Worm (Caenorhabditis elegans) whole organism, L4 larva: ENCODE measurements around the gene lon-3.

Experiments used
- F44E2.7 ChIP-seq: fragments of 200-800 bp; sonication (Bioruptor generic); IDR thresholded peaks from 2 replicates; pipeline ENCODE4 v2.1.2; 2022; ENCODE audit warnings: missing genetic modification characterization, missing compliant biosample characterization
- ZK546.5 ChIP-seq, 2 experiments: sonication (generic microtip); optimal IDR thresholded peaks; 2 replicates each; lab custom pipeline; 2017; ENCODE audit warnings: missing biosample characterization in 2 of 2, missing genetic modification characterization in 2 of 2
- ceh-20 ChIP-seq: fragments of 200-800 bp; sonication (Bioruptor generic); IDR thresholded peaks from 2 replicates; pipeline ENCODE4 v1.3.6; 2022; ENCODE audit warnings: missing genetic modification reagents, missing genetic modification characterization, missing compliant biosample characterization
- ceh-32 ChIP-seq: sonication (generic microtip); optimal IDR thresholded peaks from 2 replicates; lab custom pipeline; 2016; ENCODE audit warnings: mild to moderate bottlenecking, missing genetic modification characterization, missing compliant biosample characterization; ENCODE audit not compliant: poor library complexity
- ces-1 ChIP-seq: fragments of 150-350 bp; sonication (generic microtip); optimal IDR thresholded peaks from 4 replicates; lab custom pipeline; 2014; ENCODE audit warnings: missing biosample characterization, missing genetic modification reagents, missing genetic modification characterization
- ctbp-1 ChIP-seq: fragments of 200-800 bp; sonication (Bioruptor generic); IDR thresholded peaks from 2 replicates; pipeline ENCODE4 v1.3.6; 2022; ENCODE audit warnings: missing genetic modification reagents, missing genetic modification characterization, missing compliant biosample characterization
- daf-19 ChIP-seq: fragments of 200-800 bp; sonication (Bioruptor generic); conservative IDR thresholded peaks from 2 replicates; pipeline ENCODE4 v1.3.6; 2022; ENCODE audit warnings: missing genetic modification characterization, missing compliant biosample characterization
- dmd-6 ChIP-seq: fragments of 200-800 bp; sonication (Bioruptor generic); IDR thresholded peaks from 2 replicates; pipeline ENCODE4 v1.3.6; 2022; ENCODE audit warnings: missing genetic modification reagents, missing genetic modification characterization, missing compliant biosample characterization
- egl-43 ChIP-seq: fragments of 200-800 bp; sonication (Bioruptor generic); IDR thresholded peaks from 2 replicates; pipeline ENCODE4 v1.3.6; 2022; ENCODE audit warnings: missing genetic modification reagents, missing genetic modification characterization, missing compliant biosample characterization
- hlh-11 ChIP-seq: fragments of 200-800 bp; sonication (Bioruptor generic); optimal IDR thresholded peaks from 2 replicates; lab custom pipeline; 2018; ENCODE audit warnings: mild to moderate bottlenecking, missing genetic modification characterization, missing compliant biosample characterization
- hlh-30 ChIP-seq: sonication (generic microtip); optimal IDR thresholded peaks from 2 replicates; lab custom pipeline; 2017; ENCODE audit warnings: antibody characterized with exemption, mild to moderate bottlenecking, missing genetic modification characterization, missing compliant biosample characterization; ENCODE audit not compliant: insufficient read depth
- lim-7 ChIP-seq: fragments of 200-800 bp; sonication (Bioruptor generic); IDR thresholded peaks from 2 replicates; pipeline ENCODE4 v1.3.6; 2022; ENCODE audit warnings: missing genetic modification characterization, missing compliant biosample characterization
- lin-29 ChIP-seq: fragments of 200-800 bp; sonication (Bioruptor generic); IDR thresholded peaks from 2 replicates; pipeline ENCODE4 v1.3.6; 2022; ENCODE audit warnings: missing genetic modification reagents, missing genetic modification characterization, missing compliant biosample characterization
- lin-39 ChIP-seq: fragments of 150-350 bp; optimal IDR thresholded peaks from 2 replicates; lab custom pipeline; 2014; ENCODE audit warnings: missing biosample characterization, missing genetic modification reagents, missing genetic modification characterization
- lsy-2 ChIP-seq, 2 experiments: fragments of 150-350 bp in 1 of 2; sonication (generic microtip) in 1 of 2; optimal IDR thresholded peaks; 2 replicates each; lab custom pipeline; 2014 to 2017; ENCODE audit warnings: missing biosample characterization in 2 of 2, missing genetic modification characterization in 2 of 2
- mdl-1 ChIP-seq, 2 experiments: fragments of 150-350 bp in 1 of 2; sonication (generic microtip) in 1 of 2; optimal IDR thresholded peaks; 2 replicates each; lab custom pipeline; 2014 to 2017; ENCODE audit warnings: missing biosample characterization in 2 of 2, missing genetic modification characterization in 2 of 2
- mdt-29 ChIP-seq: fragments of 200-800 bp; sonication (Bioruptor generic); IDR thresholded peaks from 2 replicates; pipeline ENCODE4 v1.3.6; 2022; ENCODE audit warnings: missing genetic modification reagents, missing genetic modification characterization, missing compliant biosample characterization
- mxl-3 ChIP-seq: fragments of 200-800 bp; sonication (Bioruptor generic); optimal IDR thresholded peaks from 2 replicates; lab custom pipeline; 2018; ENCODE audit warnings: mild to moderate bottlenecking, missing genetic modification characterization, missing compliant biosample characterization
- nhr-10 ChIP-seq: fragments of 150-350 bp; optimal IDR thresholded peaks from 2 replicates; lab custom pipeline; 2014; ENCODE audit warnings: missing biosample characterization, missing genetic modification characterization
- nhr-102 ChIP-seq: sonication (generic microtip); optimal IDR thresholded peaks from 2 replicates; lab custom pipeline; 2016; ENCODE audit warnings: mild to moderate bottlenecking, missing genetic modification characterization, moderate library complexity, missing compliant biosample characterization
- nhr-111 ChIP-seq: fragments of 200-800 bp; sonication (Bioruptor generic); optimal IDR thresholded peaks from 2 replicates; lab custom pipeline; 2018; ENCODE audit warnings: mild to moderate bottlenecking, missing genetic modification characterization, missing compliant biosample characterization
- nhr-42 ChIP-seq: fragments of 200-800 bp; sonication (Bioruptor generic); IDR thresholded peaks from 2 replicates; pipeline ENCODE4 v1.3.6; 2022; ENCODE audit warnings: missing genetic modification characterization, missing compliant biosample characterization
- nhr-48 ChIP-seq: sonication (generic microtip); optimal IDR thresholded peaks from 2 replicates; lab custom pipeline; 2016; ENCODE audit warnings: mild to moderate bottlenecking, missing genetic modification characterization, missing compliant biosample characterization
- nhr-6 ChIP-seq: fragments of 150-350 bp; optimal IDR thresholded peaks from 2 replicates; lab custom pipeline; 2014; ENCODE audit warnings: missing biosample characterization, missing genetic modification characterization
- nhr-77 ChIP-seq: fragments of 150-350 bp; optimal IDR thresholded peaks from 2 replicates; lab custom pipeline; 2014; ENCODE audit warnings: missing biosample characterization, missing genetic modification characterization
- pha-4 ChIP-seq, 2 experiments: fragments of 150-350 bp in 1 of 2; fragments of 200-800 bp in 1 of 2; sonication (Bioruptor generic) in 1 of 2; IDR thresholded peaks in 1 of 2; optimal IDR thresholded peaks in 1 of 2; 2 replicates each; pipeline versions ENCODE4 v1.3.6 to Lab custom; 2014 to 2022; ENCODE audit warnings: missing genetic modification characterization in 2 of 2, missing genetic modification reagents in 2 of 2, missing biosample characterization in 1 of 2, missing compliant biosample characterization in 1 of 2
- rbr-2 ChIP-seq: sonication (generic microtip); optimal IDR thresholded peaks from 2 replicates; lab custom pipeline; 2016; ENCODE audit warnings: missing genotype, missing genetic modification characterization, missing compliant biosample characterization
- sdz-12 ChIP-seq: fragments of 200-800 bp; sonication (Bioruptor generic); optimal IDR thresholded peaks from 2 replicates; lab custom pipeline; 2018; ENCODE audit warnings: mild to moderate bottlenecking, missing genetic modification characterization, missing compliant biosample characterization
- snpc-1.2 ChIP-seq: fragments of 200-800 bp; sonication (Bioruptor generic); IDR thresholded peaks from 2 replicates; pipeline ENCODE4 v1.3.6; 2022; ENCODE audit warnings: missing genetic modification reagents, missing genetic modification characterization, missing compliant biosample characterization
- unc-62 ChIP-seq, 3 experiments: fragments of 150-350 bp in 1 of 3; sonication (generic microtip); optimal IDR thresholded peaks in 2 of 3; peaks in 1 of 3; 1 replicate in 1 of 3; 2 replicates in 2 of 3; lab custom pipeline; 2014 to 2017; ENCODE audit warnings: missing biosample characterization in 3 of 3, missing genetic modification characterization in 3 of 3, missing genetic modification reagents in 3 of 3, missing genotype in 1 of 3
- zfp-3 ChIP-seq: fragments of 200-800 bp; sonication (Bioruptor generic); conservative IDR thresholded peaks from 2 replicates; pipeline ENCODE4 v1.3.6; 2022; ENCODE audit warnings: missing genetic modification reagents, missing genetic modification characterization, missing compliant biosample characterization
- zip-11 ChIP-seq: fragments of 200-800 bp; sonication (Bioruptor generic); IDR thresholded peaks from 2 replicates; pipeline ENCODE4 v1.3.6; 2022; ENCODE audit warnings: missing genetic modification characterization, missing compliant biosample characterization
- zip-2 ChIP-seq: fragments of 150-350 bp; optimal IDR thresholded peaks from 2 replicates; lab custom pipeline; 2014; ENCODE audit warnings: missing biosample characterization, missing genetic modification characterization

Gene lon-3

ce11 chrV:12159975-12160374 lies 38.5 kb downstream of the lon-3 start:
- no peak for TF ChIP-seq lin-29 (GFP tag; lab: Robert Waterston, UW)
- TF ChIP-seq mdl-1 (tag; optimal IDR thresholded peaks at IDR 0.05; lab: Kevin White, UChicago): no peak
- TF ChIP-seq mdt-29 (GFP tag; lab: Robert Waterston, UW): no peak
- no peak for TF ChIP-seq snpc-1.2 (GFP tag; lab: Robert Waterston, UW)
- no peak for TF ChIP-seq nhr-48 (tag; lab: Kevin White, UChicago)
- TF ChIP-seq zip-2: no peak
- TF ChIP-seq ZK546.5 (tag; optimal IDR thresholded peaks at IDR 0.05; lab: Kevin White, UChicago): no peak
- TF ChIP-seq zfp-3 (GFP tag; lab: Robert Waterston, UW): no peak
- TF ChIP-seq, all 104 proteins: peak for 0

ce11 chrV:12158377-12158776 lies 40.1 kb downstream of the lon-3 start:
- TF ChIP-seq lim-7 (GFP tag; lab: Robert Waterston, UW): no peak
- no peak for TF ChIP-seq nhr-111
- TF ChIP-seq sdz-12 (GFP tag; lab: Kevin White, UChicago): no peak
- no peak for TF ChIP-seq F44E2.7
- TF ChIP-seq ceh-20 (GFP tag; lab: Robert Waterston, UW): peak; percentile 12; the same call in 1 of the 2 replicates
- TF ChIP-seq nhr-102 (tag; lab: Kevin White, UChicago): no peak
- peak; percentile 46 for TF ChIP-seq mxl-3 (GFP tag; lab: Kevin White, UChicago)
- TF ChIP-seq nhr-48 (tag; lab: Kevin White, UChicago): peak; percentile 75
- no peak for TF ChIP-seq ceh-32 (tag; lab: Kevin White, UChicago)
- no peak for TF ChIP-seq ctbp-1
- TF ChIP-seq egl-43 (GFP tag; lab: Robert Waterston, UW): no peak
- TF ChIP-seq nhr-42 (GFP tag; lab: Robert Waterston, UW): no peak
- no peak for TF ChIP-seq lsy-2 (tag; optimal IDR thresholded peaks at IDR 0.05; lab: Kevin White, UChicago)
- no peak for TF ChIP-seq lin-39 (tag; lab: Kevin White, UChicago)
- TF ChIP-seq dmd-6: peak; percentile 28; the same call in 1 of the 2 replicates
- no peak for TF ChIP-seq zip-11 (GFP tag; lab: Robert Waterston, UW)
- TF ChIP-seq rbr-2 (tag; lab: Kevin White, UChicago): no peak
- no peak for TF ChIP-seq ces-1
- TF ChIP-seq nhr-6 (tag; lab: Kevin White, UChicago): peak; percentile 4

- TF ChIP-seq unc-62 (GFP tag; optimal IDR thresholded peaks at IDR 0.05 in 1 of 2; lab: Kevin White, UChicago) (peak in 1 of 2 experiments; percentile 27), unc-62 (tag; optimal IDR thresholded peaks at IDR 0.05; lab: Kevin White, UChicago) (no peak), nhr-77 (no peak)
Measured at ce11 chrV:12154554-12154953, 43.9 kb downstream of the lon-3 start, which contains the start of gene C27A7.9. TSS of gene C27A7.9 (minus strand) at chrV:12154654.

- TF ChIP-seq unc-62 (GFP tag; optimal IDR thresholded peaks at IDR 0.05 in 1 of 2; lab: Kevin White, UChicago) (peak in 1 of 2 experiments; percentile 91), unc-62 (tag; optimal IDR thresholded peaks at IDR 0.05; lab: Kevin White, UChicago) (no peak), nhr-10 (tag; lab: Kevin White, UChicago) (no peak)
Measured at ce11 chrV:12153784-12154183, 44.7 kb downstream of the lon-3 start.

ce11 chrV:12152857-12153256 lies 45.6 kb downstream of the lon-3 start, which contains the start of gene C27A7.8:
TSS of gene C27A7.8 (plus strand) at chrV:12153157.
- TF ChIP-seq nhr-102 (tag; lab: Kevin White, UChicago) (no peak), F44E2.7 (no peak), daf-19 (GFP tag; lab: Robert Waterston, UW) (no peak), rbr-2 (tag; lab: Kevin White, UChicago) (no peak), pha-4 (GFP tag; IDR thresholded peaks at IDR 0.05; lab: Robert Waterston, UW) (no peak), pha-4 (tag; optimal IDR thresholded peaks at IDR 0.05; lab: Kevin White, UChicago) (no peak), hlh-30 (no peak), hlh-11 (tag; lab: Kevin White, UChicago) (no peak)
- TF ChIP-seq, all 104 proteins: peak for 0
